Worm (Caenorhabditis elegans): Measurements from ENCODE around the gene C13A2.6.

DNA sequence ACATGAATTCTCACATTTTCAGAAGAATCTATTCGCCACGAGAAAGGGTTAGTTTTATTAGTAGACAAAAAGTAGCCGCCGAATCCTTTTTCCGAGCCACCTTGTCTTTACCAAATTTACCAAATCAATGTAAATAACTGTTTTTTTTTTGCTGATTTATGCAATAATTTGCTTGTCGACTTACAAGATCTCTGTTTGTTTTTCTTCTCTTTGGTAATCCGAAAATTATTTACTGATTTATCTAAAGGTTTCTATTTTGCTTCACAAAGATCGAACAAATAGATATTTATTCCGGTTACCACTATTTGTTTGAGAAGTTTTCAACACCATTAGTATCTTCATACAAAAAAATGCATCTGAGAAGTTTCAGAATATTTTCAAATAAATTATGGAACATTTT lies 3.5 kb upstream of the C13A2.6 start, which contains the start of gene C13A2.7:
- TF ChIP-seq ama-1 (optimal IDR thresholded peaks at IDR 0.05) (no peak), B0310.2 (tag; optimal IDR thresholded peaks at IDR 0.05) (no peak), tbx-37 (GFP tag; conservative IDR thresholded peaks at IDR 0.05) (no peak)
